Worm (Caenorhabditis elegans) whole organism, L1 larva: Measurements from ENCODE around the gene C24H10.3.

ENCODE experiments used
- F16B12.6 ChIP-seq: fragments of 150-350 bp; optimal IDR thresholded peaks from 2 replicates; lab custom pipeline; 2014; ENCODE audit warnings: missing biosample characterization, missing genetic modification characterization
- aha-1 ChIP-seq: fragments of 150-350 bp; optimal IDR thresholded peaks from 2 replicates; lab custom pipeline; 2014; ENCODE audit warnings: missing biosample characterization, missing genetic modification characterization
- aly-2 ChIP-seq: fragments of 150-350 bp; optimal IDR thresholded peaks from 2 replicates; lab custom pipeline; 2014; ENCODE audit warnings: missing biosample characterization, missing genetic modification characterization
- ama-1 ChIP-seq: fragments of 150-350 bp; optimal IDR thresholded peaks from 2 replicates; lab custom pipeline; 2014
- blmp-1 ChIP-seq: fragments of 150-350 bp; optimal IDR thresholded peaks from 2 replicates; lab custom pipeline; 2014; ENCODE audit warnings: missing biosample characterization, missing genetic modification characterization
- ceh-63 ChIP-seq: fragments of 200-800 bp; sonication (Bioruptor generic); optimal IDR thresholded peaks from 2 replicates; lab custom pipeline; 2018; ENCODE audit warnings: mild to moderate bottlenecking, missing genetic modification characterization, missing compliant biosample characterization
- ceh-90 ChIP-seq: sonication (generic microtip); optimal IDR thresholded peaks from 2 replicates; lab custom pipeline; 2016; ENCODE audit warnings: missing genetic modification characterization, missing compliant biosample characterization
- efl-3 ChIP-seq: fragments of 200-800 bp; sonication (Bioruptor generic); optimal IDR thresholded peaks from 2 replicates; lab custom pipeline; 2018; ENCODE audit warnings: mild to moderate bottlenecking, missing genetic modification characterization, missing compliant biosample characterization
- elt-2 ChIP-seq: sonication (generic microtip); optimal IDR thresholded peaks from 2 replicates; lab custom pipeline; 2016; ENCODE audit warnings: missing genetic modification characterization, mild to moderate bottlenecking, inconsistent platforms, missing compliant biosample characterization, missing genetic modification reagents
- ets-5 ChIP-seq: fragments of 200-800 bp; sonication (Bioruptor generic); IDR thresholded peaks from 2 replicates; pipeline ENCODE4 v1.3.6; 2022; ENCODE audit warnings: missing genetic modification characterization, missing compliant biosample characterization
- fkh-4 ChIP-seq: sonication (generic microtip); optimal IDR thresholded peaks from 2 replicates; lab custom pipeline; 2016; ENCODE audit warnings: missing compliant biosample characterization, missing genetic modification characterization, borderline replicate concordance
- fkh-8 ChIP-seq: sonication (generic microtip); optimal IDR thresholded peaks from 2 replicates; lab custom pipeline; 2016; ENCODE audit warnings: mild to moderate bottlenecking, missing genetic modification characterization, missing compliant biosample characterization
- fos-1 ChIP-seq: fragments of 150-350 bp; optimal IDR thresholded peaks from 2 replicates; lab custom pipeline; 2014; ENCODE audit warnings: missing biosample characterization, missing genetic modification characterization
- grh-1 ChIP-seq: fragments of 200-800 bp; sonication (Bioruptor generic); IDR thresholded peaks from 2 replicates; pipeline ENCODE4 v1.3.6; 2022; ENCODE audit warnings: missing genetic modification reagents, missing genetic modification characterization, missing compliant biosample characterization
- hlh-17 ChIP-seq: fragments of 200-800 bp; sonication (Bioruptor generic); optimal IDR thresholded peaks from 2 replicates; lab custom pipeline; 2018; ENCODE audit warnings: missing genetic modification characterization, mild to moderate bottlenecking, missing compliant biosample characterization, moderate library complexity, borderline replicate concordance
- lin-13 ChIP-seq: fragments of 150-350 bp; optimal IDR thresholded peaks from 2 replicates; lab custom pipeline; 2014; ENCODE audit warnings: missing biosample characterization, missing genetic modification reagents, missing genetic modification characterization
- lin-14 ChIP-seq: fragments of 200-800 bp; sonication (Bioruptor generic); optimal IDR thresholded peaks from 2 replicates; lab custom pipeline; 2018; ENCODE audit warnings: mild to moderate bottlenecking, missing genetic modification characterization, moderate library complexity, missing compliant biosample characterization
- lin-15B ChIP-seq: fragments of 150-350 bp; sonication (generic microtip); optimal IDR thresholded peaks from 3 replicates; lab custom pipeline; 2014; ENCODE audit warnings: missing biosample characterization, missing genetic modification characterization
- lsy-2 ChIP-seq, 2 experiments: fragments of 150-350 bp; optimal IDR thresholded peaks; 2 replicates each; lab custom pipeline; 2014; ENCODE audit warnings: missing biosample characterization in 2 of 2, missing genetic modification characterization in 2 of 2
- mab-9 ChIP-seq: fragments of 200-800 bp; sonication (Bioruptor generic); IDR thresholded peaks from 2 replicates; pipeline ENCODE4 v1.3.6; 2022; ENCODE audit warnings: missing genetic modification reagents, missing genetic modification characterization, missing compliant biosample characterization
- mef-2 ChIP-seq: fragments of 150-350 bp; optimal IDR thresholded peaks from 2 replicates; lab custom pipeline; 2014; ENCODE audit warnings: missing biosample characterization, missing genetic modification characterization
- mep-1 ChIP-seq: fragments of 150-350 bp; optimal IDR thresholded peaks from 2 replicates; lab custom pipeline; 2014; ENCODE audit warnings: missing biosample characterization, missing genetic modification characterization
- nhr-12 ChIP-seq: sonication (generic microtip); optimal IDR thresholded peaks from 2 replicates; lab custom pipeline; 2017; ENCODE audit warnings: missing biosample characterization, missing genetic modification characterization
- nhr-20 ChIP-seq: sonication (generic microtip); optimal IDR thresholded peaks from 2 replicates; lab custom pipeline; 2016; ENCODE audit warnings: mild to moderate bottlenecking, missing genetic modification characterization, missing compliant biosample characterization
- nhr-71 ChIP-seq: sonication (generic microtip); optimal IDR thresholded peaks from 2 replicates; lab custom pipeline; 2016; ENCODE audit warnings: mild to moderate bottlenecking, missing genetic modification characterization, moderate library complexity, missing compliant biosample characterization
- nhr-76 ChIP-seq: sonication (generic microtip); optimal IDR thresholded peaks from 2 replicates; lab custom pipeline; 2017; ENCODE audit warnings: missing biosample characterization, missing genetic modification characterization
- nhr-77 ChIP-seq: fragments of 150-350 bp; optimal IDR thresholded peaks from 2 replicates; lab custom pipeline; 2014; ENCODE audit warnings: missing biosample characterization, missing genetic modification characterization
- nhr-84 ChIP-seq: sonication (generic microtip); optimal IDR thresholded peaks from 2 replicates; lab custom pipeline; 2017; ENCODE audit warnings: missing biosample characterization, missing genetic modification characterization
- nhr-85 ChIP-seq: sonication (generic microtip); peaks from one replicate; lab custom pipeline; 2016; ENCODE audit warnings: missing genetic modification characterization, inconsistent platforms, missing compliant biosample characterization
- pag-3 ChIP-seq: sonication (generic microtip); optimal IDR thresholded peaks from 2 replicates; lab custom pipeline; 2017; ENCODE audit warnings: missing genetic modification characterization, mild to moderate bottlenecking, missing compliant biosample characterization, antibody characterized with exemption, borderline replicate concordance; ENCODE audit not compliant: insufficient read depth
- pax-3 ChIP-seq: fragments of 200-800 bp; sonication (Bioruptor generic); optimal IDR thresholded peaks from 2 replicates; lab custom pipeline; 2018; ENCODE audit warnings: mild to moderate bottlenecking, missing genetic modification characterization, moderate library complexity, missing compliant biosample characterization
- pqm-1 ChIP-seq: sonication (generic microtip); optimal IDR thresholded peaks from 3 replicates; lab custom pipeline; 2017; ENCODE audit warnings: missing biosample characterization, missing genetic modification characterization
- skn-1 ChIP-seq: fragments of 150-350 bp; optimal IDR thresholded peaks from 2 replicates; lab custom pipeline; 2014; ENCODE audit warnings: missing biosample characterization, missing genetic modification characterization
- tbx-2 ChIP-seq: sonication (generic microtip); optimal IDR thresholded peaks from 2 replicates; lab custom pipeline; 2016; ENCODE audit warnings: missing genetic modification characterization, missing compliant biosample characterization
- unc-62 ChIP-seq: fragments of 150-350 bp; optimal IDR thresholded peaks from 2 replicates; lab custom pipeline; 2014; ENCODE audit warnings: missing biosample characterization, missing genetic modification reagents, missing genetic modification characterization
- unc-86 ChIP-seq: sonication (generic microtip); optimal IDR thresholded peaks from 2 replicates; lab custom pipeline; 2016; ENCODE audit warnings: missing genetic modification characterization, missing compliant biosample characterization
- xbp-1 ChIP-seq: sonication (generic microtip); optimal IDR thresholded peaks from 2 replicates; lab custom pipeline; 2016; ENCODE audit warnings: missing genetic modification characterization, missing compliant biosample characterization
- ztf-4 ChIP-seq: fragments of 150-350 bp; optimal IDR thresholded peaks from 2 replicates; lab custom pipeline; 2014; ENCODE audit warnings: missing biosample characterization, missing genetic modification characterization

Gene C24H10.3

DNA sequence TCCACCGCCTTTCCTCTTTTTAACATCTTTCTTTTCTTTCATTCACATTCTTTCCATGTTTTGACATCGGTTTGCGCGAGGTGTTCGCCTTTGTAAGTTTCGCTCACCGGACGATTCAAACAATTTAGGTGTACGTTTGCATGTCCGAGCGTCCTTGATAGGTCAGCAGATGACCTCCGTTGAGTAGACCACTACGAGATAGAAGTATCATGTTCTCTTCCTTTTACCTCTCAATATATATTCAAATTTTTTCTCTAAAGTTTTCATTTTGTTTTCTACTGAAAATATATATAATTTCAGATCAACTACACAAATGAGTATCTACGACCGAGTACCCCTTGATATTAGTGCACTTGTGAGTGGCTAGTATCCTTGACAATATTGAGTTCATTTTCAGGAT is at the start of gene C24H10.3:
C24H10.3 (plus strand) TSS at position 301 of the 400 bp plus-strand sequence.
- TF ChIP-seq fkh-8 (tag; lab: Kevin White, UChicago) (no peak), ceh-90 (tag; lab: Kevin White, UChicago) (no peak), lin-15B (no peak), nhr-20 (tag; lab: Kevin White, UChicago) (no peak), lin-14 (peak; percentile 13), mef-2 (no peak), unc-86 (tag; lab: Kevin White, UChicago) (no peak), hlh-17 (GFP tag; lab: Kevin White, UChicago) (no peak), blmp-1 (peak; percentile 41), mab-9 (GFP tag; lab: Robert Waterston, UW) (no peak), fos-1 (tag; lab: Kevin White, UChicago) (no peak), mep-1 (tag; lab: Kevin White, UChicago) (peak; percentile 25), lsy-2 (tag; optimal IDR thresholded peaks at IDR 0.05; lab: Kevin White, UChicago) (no peak)

ce11 chrX:5013826-5014225 is 47.0 kb upstream of the C24H10.3 start, which contains the start of gene ZC449.7:
Gene ZC449.7 (plus strand): TSS chrX:5014074.
- TF ChIP-seq elt-2 (tag; lab: Kevin White, UChicago), result peak; percentile 39
- TF ChIP-seq F16B12.6 (tag; lab: Kevin White, UChicago), result no peak
- no peak for TF ChIP-seq aly-2 (tag; lab: Kevin White, UChicago)
- TF ChIP-seq nhr-85, result no peak

DNA sequence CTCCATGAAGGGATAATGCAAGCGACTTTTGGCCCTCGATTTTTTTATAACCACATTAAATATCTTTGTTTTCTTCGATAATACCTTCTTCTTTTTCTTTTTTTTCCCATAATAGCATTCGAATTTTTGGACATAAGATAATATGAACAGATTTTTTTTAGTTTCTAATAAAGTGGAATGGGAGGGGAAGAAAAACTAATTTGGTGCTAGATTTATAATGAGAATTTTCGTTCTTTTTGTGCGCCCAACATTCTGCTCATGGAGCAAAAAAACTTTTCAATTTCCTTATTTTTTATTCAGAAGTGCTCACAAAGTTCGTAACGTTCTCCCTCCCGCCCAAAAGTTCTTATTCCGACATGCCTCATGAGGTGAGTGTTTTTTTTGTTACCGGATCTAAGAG is 45.1 kb upstream of the C24H10.3 start, which contains the start of gene ZC449.8:
ZC449.8 (plus strand) TSS at position 301 of the 400 bp plus-strand sequence.
- TF ChIP-seq pax-3 (tag; lab: Kevin White, UChicago) (no peak), lin-13 (GFP tag; lab: Kevin White, UChicago) (no peak), aha-1 (tag; lab: Kevin White, UChicago) (no peak), xbp-1 (tag; lab: Kevin White, UChicago) (no peak), nhr-12 (no peak), fkh-4 (tag; lab: Kevin White, UChicago) (no peak), unc-62 (GFP tag; lab: Kevin White, UChicago) (no peak), grh-1 (GFP tag; lab: Robert Waterston, UW) (no peak), ceh-63 (GFP tag; lab: Kevin White, UChicago) (no peak), nhr-20 (tag; lab: Kevin White, UChicago) (no peak), ztf-4 (tag; lab: Kevin White, UChicago) (no peak), efl-3 (GFP tag; lab: Kevin White, UChicago) (no peak), ama-1 (lab: Kevin White, UChicago) (no peak), skn-1 (no peak), lin-15B (no peak), pag-3 (no peak), ets-5 (GFP tag; lab: Robert Waterston, UW) (no peak), nhr-76 (tag; lab: Kevin White, UChicago) (no peak)

DNA sequence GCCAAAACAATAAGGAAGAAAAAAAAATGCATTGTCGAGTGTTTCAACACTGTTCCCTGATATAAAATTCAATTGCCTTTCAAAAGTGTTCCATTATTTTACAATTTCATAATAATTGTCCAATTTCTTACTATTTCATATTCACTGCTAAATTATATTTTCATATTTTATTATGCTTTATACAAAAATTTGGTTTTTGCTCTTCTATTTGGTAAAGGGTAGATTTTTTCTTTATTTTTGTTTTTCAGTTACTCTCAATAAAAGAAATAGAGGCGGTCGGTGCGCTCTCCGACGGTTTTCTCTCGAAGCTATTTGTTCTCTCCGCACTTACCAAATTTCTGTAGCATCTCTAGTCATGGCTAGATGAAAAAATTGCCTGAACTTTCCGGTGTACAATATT is 43.3 kb upstream of the C24H10.3 start, which contains the start of gene sek-3:
sek-3 (plus strand) TSS at position 301 of the 400 bp plus-strand sequence.
- TF ChIP-seq nhr-71 (tag; lab: Kevin White, UChicago) (no peak), tbx-2 (tag; lab: Kevin White, UChicago) (no peak), nhr-84 (no peak), pag-3 (no peak), pqm-1 (no peak), nhr-77 (tag; lab: Kevin White, UChicago) (no peak), hlh-17 (GFP tag; lab: Kevin White, UChicago) (no peak), fos-1 (tag; lab: Kevin White, UChicago) (no peak)
